Fruit fly (Drosophila melanogaster) whole organism, embryonic: ENCODE data around the gene fru.

Experiments
- Abd-B ChIP-seq: fragments of 200-800 bp; sonication (Bioruptor generic); optimal IDR thresholded peaks from 2 replicates; lab custom pipeline; 2018; ENCODE audit warnings: missing biosample characterization, mild to moderate bottlenecking, missing genetic modification characterization, moderate library complexity
- Antp ChIP-seq: fragments of 200-800 bp; sonication (Bioruptor generic); optimal IDR thresholded peaks from 3 replicates; lab custom pipeline; 2016; ENCODE audit warnings: missing biosample characterization, missing genetic modification characterization
- BEAF-32 ChIP-seq: fragments of 200-800 bp; sonication (Bioruptor generic); optimal IDR thresholded peaks from 3 replicates; lab custom pipeline; 2017; ENCODE audit warnings: missing biosample characterization, missing genetic modification characterization, mild to moderate bottlenecking, moderate library complexity, missing genetic modification reagents
- C15 ChIP-seq: fragments of 200-800 bp; sonication (Bioruptor generic); IDR thresholded peaks from 3 replicates; pipeline ENCODE4 v1.3.6; 2022; ENCODE audit warnings: missing biosample characterization, missing genetic modification characterization
- CG10147 ChIP-seq: fragments of 200-800 bp; sonication (Bioruptor generic); optimal IDR thresholded peaks from 2 replicates; lab custom pipeline; 2019; ENCODE audit warnings: missing biosample characterization, mild to moderate bottlenecking, missing genetic modification characterization, moderate library complexity
- CG10543 ChIP-seq: fragments of 200-800 bp; sonication (Bioruptor generic); optimal IDR thresholded peaks from 3 replicates; lab custom pipeline; 2017; ENCODE audit warnings: missing biosample characterization, mild to moderate bottlenecking, missing genetic modification characterization, moderate library complexity
- CG11695 ChIP-seq: fragments of 200-800 bp; sonication (Bioruptor generic); IDR thresholded peaks from 3 replicates; pipeline ENCODE4 v1.3.6; 2022; ENCODE audit warnings: missing biosample characterization, missing genetic modification characterization
- CG15601 ChIP-seq: fragments of 200-800 bp; sonication (Bioruptor generic); optimal IDR thresholded peaks from 3 replicates; lab custom pipeline; 2019; ENCODE audit warnings: missing biosample characterization, mild to moderate bottlenecking, missing genetic modification characterization, moderate library complexity
- CG1602 ChIP-seq: fragments of 200-800 bp; sonication (Bioruptor generic); optimal IDR thresholded peaks from 3 replicates; lab custom pipeline; 2016; ENCODE audit warnings: missing biosample characterization, missing genetic modification characterization
- CG1603 ChIP-seq: fragments of 200-800 bp; sonication (Bioruptor generic); optimal IDR thresholded peaks from 2 replicates; lab custom pipeline; 2019; ENCODE audit warnings: missing biosample characterization, mild to moderate bottlenecking, missing genetic modification characterization, moderate library complexity
- CG17802 ChIP-seq: fragments of 200-800 bp; sonication (Bioruptor generic); optimal IDR thresholded peaks from 2 replicates; lab custom pipeline; 2018; ENCODE audit warnings: missing biosample characterization, mild to moderate bottlenecking, missing genetic modification characterization, moderate library complexity
- CG18011 ChIP-seq: fragments of 200-800 bp; sonication (Bioruptor generic); optimal IDR thresholded peaks from 2 replicates; lab custom pipeline; 2017; ENCODE audit warnings: missing biosample characterization, missing genetic modification characterization, mild to moderate bottlenecking, moderate library complexity, missing genotype
- CG3065 ChIP-seq: fragments of 200-800 bp; sonication (Bioruptor generic); optimal IDR thresholded peaks from 2 replicates; lab custom pipeline; 2016; ENCODE audit warnings: missing biosample characterization, missing genetic modification characterization
- CG32532 ChIP-seq: fragments of 200-800 bp; sonication (Bioruptor generic); IDR thresholded peaks from 2 replicates; pipeline ENCODE4 v1.3.6; 2022; ENCODE audit warnings: missing biosample characterization, missing genetic modification characterization
- CG33213 ChIP-seq: fragments of 200-800 bp; sonication (Bioruptor generic); optimal IDR thresholded peaks from 3 replicates; lab custom pipeline; 2016; ENCODE audit warnings: missing biosample characterization, missing genetic modification characterization
- CG33557 ChIP-seq: fragments of 200-800 bp; sonication (Bioruptor generic); optimal IDR thresholded peaks from 2 replicates; lab custom pipeline; 2019; ENCODE audit warnings: missing biosample characterization, mild to moderate bottlenecking, missing genetic modification characterization, moderate library complexity
- CG3847 ChIP-seq: fragments of 200-800 bp; sonication (Bioruptor generic); IDR thresholded peaks from 2 replicates; pipeline ENCODE4 v1.3.6; 2022; ENCODE audit warnings: missing biosample characterization, missing genetic modification characterization
- CG7963 ChIP-seq: fragments of 200-800 bp; sonication (Bioruptor generic); IDR thresholded peaks from 3 replicates; pipeline ENCODE4 v1.3.6; 2022; ENCODE audit warnings: missing biosample characterization, missing genetic modification characterization; ENCODE audit not compliant: partially characterized antibody
- Dek ChIP-seq: fragments of 200-800 bp; sonication (Bioruptor generic); optimal IDR thresholded peaks from 3 replicates; lab custom pipeline; 2019; ENCODE audit warnings: missing biosample characterization, mild to moderate bottlenecking, missing genetic modification characterization, moderate library complexity
- Dfd ChIP-seq, 2 experiments: fragments of >200 bp; optimal IDR thresholded peaks; 2 replicates each; lab custom pipeline; 2017; ENCODE audit warnings: missing biosample characterization in 2 of 2, missing genetic modification characterization in 2 of 2
- Doc2 ChIP-seq: fragments of 200-800 bp; sonication (Bioruptor generic); IDR thresholded peaks from 2 replicates; pipeline ENCODE4 v1.3.6; 2022; ENCODE audit warnings: missing biosample characterization, missing genetic modification characterization
- Dref ChIP-seq: fragments of 200-800 bp; sonication (Bioruptor generic); IDR thresholded peaks from 2 replicates; pipeline ENCODE4 v1.3.6; 2022; ENCODE audit warnings: missing biosample characterization, missing genetic modification characterization
- E2f1 ChIP-seq: fragments of 200-800 bp; sonication (Bioruptor generic); IDR thresholded peaks from 2 replicates; pipeline ENCODE4 v1.3.6; 2022; ENCODE audit warnings: missing biosample characterization, missing genetic modification characterization
- H15 ChIP-seq: fragments of 200-800 bp; sonication (Bioruptor generic); IDR thresholded peaks from 3 replicates; pipeline ENCODE4 v1.3.6; 2022; ENCODE audit warnings: missing biosample characterization, missing genetic modification characterization
- HLH3B ChIP-seq: fragments of 200-800 bp; sonication (Bioruptor generic); IDR thresholded peaks from 2 replicates; pipeline ENCODE4 v1.3.6; 2022; ENCODE audit warnings: missing biosample characterization, missing genetic modification characterization
- Hand ChIP-seq: fragments of 200-800 bp; sonication (Bioruptor generic); optimal IDR thresholded peaks from 2 replicates; lab custom pipeline; 2017; ENCODE audit warnings: mild to moderate bottlenecking, missing biosample characterization, missing genetic modification reagents, missing genetic modification characterization
- Hr78 ChIP-seq, 2 experiments: fragments of 200-800 bp in 1 of 2; fragments of >200 bp in 1 of 2; sonication (Bioruptor generic) in 1 of 2; optimal IDR thresholded peaks; 2 replicates each; lab custom pipeline; 2017 to 2019; ENCODE audit warnings: missing biosample characterization in 2 of 2, missing genetic modification characterization in 2 of 2, mild to moderate bottlenecking in 1 of 2, moderate library complexity in 1 of 2
- ap ChIP-seq: fragments of 200-800 bp; sonication (Bioruptor generic); IDR thresholded peaks from 2 replicates; pipeline ENCODE4 v1.3.6; 2022; ENCODE audit warnings: missing biosample characterization, missing genetic modification characterization
- crol ChIP-seq: fragments of 200-800 bp; sonication (Bioruptor generic); IDR thresholded peaks from 2 replicates; pipeline ENCODE4 v1.3.6; 2022; ENCODE audit warnings: missing biosample characterization, missing genetic modification characterization
- dpn ChIP-seq, 2 experiments: fragments of 200-800 bp; sonication (Bioruptor generic); optimal IDR thresholded peaks; 3 replicates each; lab custom pipeline; 2016; ENCODE audit warnings: missing biosample characterization in 2 of 2, missing genetic modification characterization in 2 of 2
- dysf ChIP-seq: fragments of 200-800 bp; sonication (Bioruptor generic); IDR thresholded peaks from 3 replicates; pipeline ENCODE4 v1.3.6; 2022; ENCODE audit warnings: missing biosample characterization, missing genetic modification characterization
- esg ChIP-seq: fragments of 200-800 bp; sonication (Bioruptor generic); conservative IDR thresholded peaks from 2 replicates; pipeline ENCODE4 v1.3.6; 2022; ENCODE audit warnings: missing biosample characterization, missing genetic modification characterization
- fd102C ChIP-seq: fragments of 200-800 bp; sonication (Bioruptor generic); optimal IDR thresholded peaks from 2 replicates; lab custom pipeline; 2018; ENCODE audit warnings: missing biosample characterization, mild to moderate bottlenecking, missing genetic modification characterization, moderate library complexity
- ftz-f1 ChIP-seq: fragments of 200-800 bp; sonication (Bioruptor generic); optimal IDR thresholded peaks from 2 replicates; lab custom pipeline; 2016; ENCODE audit warnings: missing biosample characterization, missing genetic modification characterization
- h ChIP-seq: fragments of >200 bp; optimal IDR thresholded peaks from 2 replicates; lab custom pipeline; 2017
- hbn ChIP-seq: fragments of 200-800 bp; sonication (Bioruptor generic); IDR thresholded peaks from 2 replicates; pipeline ENCODE4 v1.3.6; 2022; ENCODE audit warnings: missing biosample characterization, missing genetic modification characterization; ENCODE audit not compliant: partially characterized antibody
- jigr1 ChIP-seq: fragments of 200-800 bp; sonication (Bioruptor generic); IDR thresholded peaks from 3 replicates; pipeline ENCODE4 v1.3.6; 2022; ENCODE audit warnings: missing biosample characterization, missing genetic modification characterization
- lab ChIP-seq: fragments of 200-800 bp; sonication (Bioruptor generic); optimal IDR thresholded peaks from 3 replicates; lab custom pipeline; 2017; ENCODE audit warnings: missing biosample characterization, missing genetic modification characterization, mild to moderate bottlenecking, moderate library complexity, missing genetic modification reagents
- nerfin-1 ChIP-seq: fragments of 200-800 bp; sonication (Bioruptor generic); optimal IDR thresholded peaks from 3 replicates; lab custom pipeline; 2019; ENCODE audit warnings: missing biosample characterization, mild to moderate bottlenecking, missing genetic modification characterization, moderate library complexity
- odd ChIP-seq: fragments of 200-800 bp; sonication (Bioruptor generic); optimal IDR thresholded peaks from 2 replicates; lab custom pipeline; 2017; ENCODE audit warnings: missing biosample characterization, mild to moderate bottlenecking, missing genetic modification characterization
- pan ChIP-seq, 4 experiments: fragments of >200 bp in 3 of 4; fragments of 200-800 bp in 1 of 4; sonication (Bioruptor generic) in 1 of 4; optimal IDR thresholded peaks in 3 of 4; IDR thresholded peaks in 1 of 4; 2 replicates each; pipeline versions ENCODE4 v1.3.6 to Lab custom; 2017 to 2022; ENCODE audit warnings: missing biosample characterization in 2 of 4, missing genetic modification characterization in 2 of 4, mixed read lengths in 1 of 4
- pb ChIP-seq: fragments of 200-800 bp; sonication (Bioruptor generic); optimal IDR thresholded peaks from 3 replicates; lab custom pipeline; 2016; ENCODE audit warnings: missing biosample characterization, missing genetic modification characterization
- pnt ChIP-seq: fragments of 200-800 bp; sonication (Bioruptor generic); optimal IDR thresholded peaks from 3 replicates; lab custom pipeline; 2016; ENCODE audit warnings: missing biosample characterization, missing genetic modification characterization
- run ChIP-seq: fragments of 200-800 bp; sonication (Bioruptor generic); optimal IDR thresholded peaks from 3 replicates; lab custom pipeline; 2018; ENCODE audit warnings: missing biosample characterization, mild to moderate bottlenecking, missing genetic modification characterization
- sc ChIP-seq, 3 experiments: fragments of >200 bp in 2 of 3; fragments of 200-800 bp in 1 of 3; sonication (Bioruptor generic) in 1 of 3; optimal IDR thresholded peaks; 2 replicates in 2 of 3; 3 replicates in 1 of 3; lab custom pipeline; 2017; ENCODE audit warnings: mild to moderate bottlenecking in 1 of 3, missing biosample characterization in 1 of 3, missing genetic modification characterization in 1 of 3, missing genetic modification reagents in 1 of 3
- slou ChIP-seq: fragments of 200-800 bp; sonication (Bioruptor generic); optimal IDR thresholded peaks from 3 replicates; lab custom pipeline; 2016; ENCODE audit warnings: missing biosample characterization, missing genetic modification characterization
- toy ChIP-seq: fragments of 200-800 bp; sonication (Bioruptor generic); IDR thresholded peaks from 2 replicates; pipeline ENCODE4 v1.3.6; 2022; ENCODE audit warnings: missing biosample characterization, missing genetic modification characterization
- vfl ChIP-seq: fragments of 200-800 bp; sonication (Bioruptor generic); optimal IDR thresholded peaks from 2 replicates; lab custom pipeline; 2016; ENCODE audit warnings: missing biosample characterization, missing genetic modification characterization
- zfh1 ChIP-seq: fragments of 200-800 bp; sonication (Bioruptor generic); IDR thresholded peaks from 3 replicates; pipeline ENCODE4 v1.3.6; 2022; ENCODE audit warnings: missing biosample characterization, missing genetic modification characterization

The fru gene

dm6 chr3R:18456196-18456781 lies 89.1 kb downstream of the fru start (continued):
- TF ChIP-seq Abd-B (peak; percentile 24), CG32532 (GFP tag; lab: Robert Waterston, UW) (peak; percentile 67; the same call in 1 of the 2 replicates), hbn (no peak), Dek (no peak), dpn (GFP tag; optimal IDR thresholded peaks at IDR 0.05; lab: Kevin White, UChicago) (peak; percentile 28 to 31), Antp (GFP tag; lab: Kevin White, UChicago) (peak; percentile 25), jigr1 (GFP tag; lab: Robert Waterston, UW) (no peak), ap (GFP tag; lab: Robert Waterston, UW) (peak; percentile 35), BEAF-32 (GFP tag; lab: Kevin White, UChicago) (no peak), vfl (peak; percentile 3), crol (GFP tag; lab: Robert Waterston, UW) (no peak), CG3065 (GFP tag; lab: Kevin White, UChicago) (no peak), H15 (GFP tag; lab: Robert Waterston, UW) (no peak), run (no peak), CG3847 (GFP tag; lab: Robert Waterston, UW) (peak; percentile 46; the same call in 1 of the 2 replicates), CG7963 (GFP tag; lab: Robert Waterston, UW) (no peak), sc (optimal IDR thresholded peaks at IDR 0.05; lab: Kevin White, UChicago) (no peak), sc (GFP tag; optimal IDR thresholded peaks at IDR 0.05; lab: Kevin White, UChicago) (no peak), toy (GFP tag; lab: Robert Waterston, UW) (0 out of 2 replicates have a peak, but pooled peaks have one; percentile 27), Doc2 (GFP tag; lab: Robert Waterston, UW) (no peak), fd102C (no peak), h (no peak), C15 (GFP tag; lab: Robert Waterston, UW) (no peak), nerfin-1 (tag; lab: Kevin White, UChicago) (no peak), Hr78 (GFP tag; optimal IDR thresholded peaks at IDR 0.05; lab: Kevin White, UChicago) (no peak), Dref (GFP tag; lab: Robert Waterston, UW) (no peak), pnt (GFP tag; lab: Kevin White, UChicago) (no peak), CG18011 (GFP tag; lab: Kevin White, UChicago) (no peak), Dfd (GFP tag; optimal IDR thresholded peaks at IDR 0.05; lab: Kevin White, UChicago) (no peak), slou (peak; percentile 3), CG17802 (no peak), dysf (peak; percentile 64; the same call in 2 of the 3 replicates), pan (optimal IDR thresholded peaks at IDR 0.05; lab: Kevin White, UChicago) (no peak), pan (GFP tag; optimal IDR thresholded peaks at IDR 0.05 in 1 of 2, IDR thresholded peaks at IDR 0.05 in 1 of 2) (peak in 1 of 2 experiments; percentile 76), lab (GFP tag; lab: Kevin White, UChicago) (peak; percentile 40), Hand (GFP tag; lab: Kevin White, UChicago) (no peak), ftz-f1 (GFP tag; lab: Kevin White, UChicago) (no peak), CG1603 (tag; lab: Kevin White, UChicago) (no peak), zfh1 (GFP tag; lab: Robert Waterston, UW) (peak; percentile 54; the same call in 1 of the 3 replicates), E2f1 (peak; percentile 48; the same call in 1 of the 2 replicates), CG10543 (GFP tag; lab: Kevin White, UChicago) (no peak), CG33213 (GFP tag; lab: Kevin White, UChicago) (no peak), odd (GFP tag; lab: Kevin White, UChicago) (no peak), CG33557 (GFP tag; lab: Kevin White, UChicago) (no peak), CG11695 (no peak; the same call in 2 of the 3 replicates), CG15601 (tag; lab: Kevin White, UChicago) (no peak), HLH3B (GFP tag; lab: Robert Waterston, UW) (peak; percentile 51; the same call in 1 of the 2 replicates), esg (GFP tag; lab: Robert Waterston, UW) (peak; percentile 61), pb (no peak), CG1602 (GFP tag; lab: Kevin White, UChicago) (peak; percentile 8), CG10147 (GFP tag; lab: Kevin White, UChicago) (no peak)
